Fruit fly (Drosophila melanogaster): Measurements from ENCODE around the gene out.

dm6 chrX:19278395-19278794, 43.5 kb downstream of the out start:
- TF ChIP-seq psq (GFP tag; optimal IDR thresholded peaks at IDR 0.05) (no peak), Oaz (GFP tag; IDR thresholded peaks at IDR 0.05) (no peak), CG10267 (tag; optimal IDR thresholded peaks at IDR 0.05) (no peak), NFAT (GFP tag; IDR thresholded peaks at IDR 0.05) (no peak), insv (GFP tag; optimal IDR thresholded peaks at IDR 0.05) (no peak), Jarid2 (GFP tag; optimal IDR thresholded peaks at IDR 0.05) (no peak), Antp (GFP tag; optimal IDR thresholded peaks at IDR 0.05) (no peak), chm (GFP tag; IDR thresholded peaks at IDR 0.05) (no peak)

All from whole organism, embryonic.